Worm (Caenorhabditis elegans): ENCODE data around the gene sdc-3.

The sdc-3 gene

DNA sequence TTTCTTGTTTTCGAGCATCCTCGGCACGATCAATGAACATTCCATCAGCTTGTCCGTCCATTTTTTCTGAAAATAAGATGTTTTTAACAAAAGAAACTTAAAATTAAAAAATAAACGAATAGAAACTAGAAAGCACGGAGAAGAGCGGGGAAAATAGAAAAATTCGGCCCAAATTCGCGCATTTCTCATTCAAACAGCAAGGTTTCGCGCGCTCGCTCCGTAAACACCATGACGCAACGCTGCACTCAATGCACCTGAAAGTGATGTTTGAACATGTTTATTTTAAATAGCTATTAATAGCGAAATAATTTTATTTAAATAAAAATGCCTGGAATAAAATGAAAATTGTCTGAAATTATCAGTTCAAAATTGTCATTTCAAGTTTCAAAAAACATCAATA lies 11.5 kb upstream of the sdc-3 start, which contains the start of the genes mcm-3 and C25D7.15:
TSS of gene mcm-3 (minus strand) at position 66 of the 400 bp plus-strand sequence.
TSS of gene C25D7.15 (plus strand) at position 275 of the 400 bp plus-strand sequence.
- TF ChIP-seq lsl-1 (GFP tag; optimal IDR thresholded peaks at IDR 0.05) (peak; percentile 78), Y95B8A.8 (GFP tag; IDR thresholded peaks at IDR 0.05) (peak; percentile 61; the same call in 1 of the 2 replicates), lin-26 (GFP tag; IDR thresholded peaks at IDR 0.05) (no peak), athp-1 (tag; optimal IDR thresholded peaks at IDR 0.05) (no peak), madf-6 (GFP tag; IDR thresholded peaks at IDR 0.05) (peak; percentile 97), zfh-2 (GFP tag; conservative IDR thresholded peaks at IDR 0.05) (no peak), mxl-1 (tag; optimal IDR thresholded peaks at IDR 0.05) (no peak), nhr-179 (tag; optimal IDR thresholded peaks at IDR 0.05) (no peak), gei-17 (GFP tag; optimal IDR thresholded peaks at IDR 0.05) (no peak), nhr-27 (tag; optimal IDR thresholded peaks at IDR 0.05) (no peak), nhr-90 (tag; optimal IDR thresholded peaks at IDR 0.05) (no peak), egrh-3 (GFP tag; IDR thresholded peaks at IDR 0.05) (no peak), Y67H2A.10 (GFP tag; conservative IDR thresholded peaks at IDR 0.05) (no peak), egl-18 (GFP tag; IDR thresholded peaks at IDR 0.05) (no peak), aptf-2 (GFP tag; conservative IDR thresholded peaks at IDR 0.05) (no peak), snpc-3.4 (tag; optimal IDR thresholded peaks at IDR 0.05) (peak; percentile 84), ZK185.1 (tag; optimal IDR thresholded peaks at IDR 0.05; ENCODE audit: poor library complexity, severe bottlenecking) (no peak), unc-130 (GFP tag; optimal IDR thresholded peaks at IDR 0.05) (peak; percentile 0), sptf-2 (GFP tag; optimal IDR thresholded peaks at IDR 0.05) (no peak), snpc-4 (GFP tag; optimal IDR thresholded peaks at IDR 0.05) (no peak), snpc-4 (tag; optimal IDR thresholded peaks at IDR 0.05) (peak in 1 of 4 experiments; percentile 42), B0261.1 (tag; optimal IDR thresholded peaks at IDR 0.05) (no peak), xnd-1 (tag; optimal IDR thresholded peaks at IDR 0.05) (peak; percentile 72), bed-2 (GFP tag; IDR thresholded peaks at IDR 0.05) (no peak), Y53F4B.3 (GFP tag; IDR thresholded peaks at IDR 0.05) (no peak), fkh-3 (tag; optimal IDR thresholded peaks at IDR 0.05) (no peak), hsf-1 (GFP tag; IDR thresholded peaks at IDR 0.05) (peak; percentile 87), aptf-3 (GFP tag; IDR thresholded peaks at IDR 0.05) (no peak), F33H1.4 (GFP tag; IDR thresholded peaks at IDR 0.05) (peak; percentile 75), F22D6.2 (tag; optimal IDR thresholded peaks at IDR 0.05) (no peak), attf-6 (GFP tag; IDR thresholded peaks at IDR 0.05) (no peak), C06A6.2 (GFP tag; conservative IDR thresholded peaks at IDR 0.05) (no peak), ccch-3 (GFP tag; optimal IDR thresholded peaks at IDR 0.05) (no peak), F57A8.1 (GFP tag; optimal IDR thresholded peaks at IDR 0.05) (no peak), rpc-1 (optimal IDR thresholded peaks at IDR 0.05) (no peak), rpc-1 (tag; optimal IDR thresholded peaks at IDR 0.05) (no peak), hmg-1.2 (GFP tag; IDR thresholded peaks at IDR 0.05) (peak; percentile 46; the same call in 1 of the 2 replicates), Y53G8AR.9 (GFP tag; conservative IDR thresholded peaks at IDR 0.05) (no peak), ama-1 (optimal IDR thresholded peaks at IDR 0.05) (no peak), ama-1 (GFP tag; optimal IDR thresholded peaks at IDR 0.05) (no peak), hrde-1 (tag; optimal IDR thresholded peaks at IDR 0.05; ENCODE audit: borderline replicate concordance) (no peak), ztf-6 (GFP tag; IDR thresholded peaks at IDR 0.05) (no peak), mel-28 (tag; optimal IDR thresholded peaks at IDR 0.05; ENCODE audit: borderline replicate concordance) (no peak), ztf-22 (GFP tag; optimal IDR thresholded peaks at IDR 0.05) (no peak), F10E7.11 (tag; optimal IDR thresholded peaks at IDR 0.05) (no peak), somi-1 (GFP tag; optimal IDR thresholded peaks at IDR 0.05) (no peak), akir-1 (GFP tag; optimal IDR thresholded peaks at IDR 0.05) (no peak), lir-1 (GFP tag; conservative IDR thresholded peaks at IDR 0.05) (no peak), B0019.2 (GFP tag; conservative IDR thresholded peaks at IDR 0.05) (peak; percentile 84), let-526 (GFP tag; IDR thresholded peaks at IDR 0.05) (no peak)
